Fruit fly (Drosophila melanogaster) whole organism, embryonic: Measurements from ENCODE around the gene bun.

Experiments used
- Bdp1 ChIP-seq: fragments of 200-800 bp; sonication (Bioruptor generic); optimal IDR thresholded peaks from 3 replicates; lab custom pipeline; 2016; ENCODE audit warnings: missing biosample characterization, missing genetic modification characterization
- C15 ChIP-seq: fragments of 200-800 bp; sonication (Bioruptor generic); IDR thresholded peaks from 3 replicates; pipeline ENCODE4 v1.3.6; 2022; ENCODE audit warnings: missing biosample characterization, missing genetic modification characterization
- CG10209 ChIP-seq: fragments of 200-800 bp; sonication (Bioruptor generic); optimal IDR thresholded peaks from 3 replicates; lab custom pipeline; 2017; ENCODE audit warnings: missing biosample characterization, mild to moderate bottlenecking, missing genetic modification characterization, missing genetic modification reagents
- CG10654 ChIP-seq: fragments of 200-800 bp; sonication (Bioruptor generic); optimal IDR thresholded peaks from 2 replicates; lab custom pipeline; 2016; ENCODE audit warnings: missing biosample characterization, missing genetic modification characterization
- CG11093 ChIP-seq: fragments of 200-800 bp; sonication (Bioruptor generic); IDR thresholded peaks from 3 replicates; pipeline ENCODE4 v1.3.6; 2022; ENCODE audit warnings: missing biosample characterization, missing genetic modification characterization
- CG11696 ChIP-seq: fragments of 200-800 bp; sonication (Bioruptor generic); IDR thresholded peaks from 2 replicates; pipeline ENCODE4 v1.3.6; 2022; ENCODE audit warnings: missing biosample characterization, missing genetic modification characterization
- CG12942 ChIP-seq: fragments of 200-800 bp; sonication (Bioruptor generic); optimal IDR thresholded peaks from 3 replicates; lab custom pipeline; 2016; ENCODE audit warnings: missing biosample characterization, missing genetic modification characterization
- CG14050 ChIP-seq: fragments of 200-800 bp; sonication (Bioruptor generic); IDR thresholded peaks from 3 replicates; pipeline ENCODE4 v1.3.6; 2022; ENCODE audit warnings: missing biosample characterization, missing genetic modification characterization
- CG15011 ChIP-seq: fragments of 200-800 bp; sonication (Bioruptor generic); optimal IDR thresholded peaks from 3 replicates; lab custom pipeline; 2018; ENCODE audit warnings: missing biosample characterization, mild to moderate bottlenecking, missing genetic modification characterization
- CG15479 ChIP-seq: fragments of 200-800 bp; sonication (Bioruptor generic); optimal IDR thresholded peaks from 3 replicates; lab custom pipeline; 2019; ENCODE audit warnings: missing biosample characterization, mild to moderate bottlenecking, missing genetic modification characterization, moderate library complexity
- CG15601 ChIP-seq: fragments of 200-800 bp; sonication (Bioruptor generic); optimal IDR thresholded peaks from 3 replicates; lab custom pipeline; 2019; ENCODE audit warnings: missing biosample characterization, mild to moderate bottlenecking, missing genetic modification characterization, moderate library complexity
- CG17612 ChIP-seq: fragments of 200-800 bp; sonication (Bioruptor generic); IDR thresholded peaks from 2 replicates; pipeline ENCODE4 v1.3.6; 2022; ENCODE audit warnings: missing biosample characterization, missing genetic modification characterization
- CG17829 ChIP-seq: fragments of 200-800 bp; optimal IDR thresholded peaks from 2 replicates; lab custom pipeline; 2019; ENCODE audit warnings: missing biosample characterization, mild to moderate bottlenecking, missing genetic modification characterization, moderate library complexity
- CG3281 ChIP-seq: fragments of 200-800 bp; sonication (Bioruptor generic); optimal IDR thresholded peaks from 3 replicates; lab custom pipeline; 2017; ENCODE audit warnings: missing biosample characterization, mild to moderate bottlenecking, missing genetic modification characterization
- CG33213 ChIP-seq: fragments of 200-800 bp; sonication (Bioruptor generic); optimal IDR thresholded peaks from 3 replicates; lab custom pipeline; 2016; ENCODE audit warnings: missing biosample characterization, missing genetic modification characterization
- CG4404 ChIP-seq: fragments of 200-800 bp; sonication (Bioruptor generic); IDR thresholded peaks from 2 replicates; pipeline ENCODE4 v1.3.6; 2022; ENCODE audit warnings: missing biosample characterization, missing genetic modification characterization
- CG4617 ChIP-seq: fragments of 200-800 bp; sonication (Bioruptor generic); optimal IDR thresholded peaks from 3 replicates; lab custom pipeline; 2016; ENCODE audit warnings: missing biosample characterization, missing genetic modification characterization, borderline replicate concordance
- CG4707 ChIP-seq: fragments of 200-800 bp; sonication (Bioruptor generic); optimal IDR thresholded peaks from 2 replicates; lab custom pipeline; 2018; ENCODE audit warnings: missing biosample characterization, mild to moderate bottlenecking, missing genetic modification characterization, moderate library complexity
- CG4820 ChIP-seq: fragments of 200-800 bp; sonication (Bioruptor generic); optimal IDR thresholded peaks from 3 replicates; lab custom pipeline; 2016; ENCODE audit warnings: missing biosample characterization, missing genetic modification characterization
- CG7987 ChIP-seq: fragments of 200-800 bp; sonication (Bioruptor generic); optimal IDR thresholded peaks from 2 replicates; lab custom pipeline; 2018; ENCODE audit warnings: missing biosample characterization, mild to moderate bottlenecking, missing genetic modification characterization, moderate library complexity
- CG9727 ChIP-seq: fragments of 200-800 bp; sonication (Bioruptor generic); optimal IDR thresholded peaks from 3 replicates; lab custom pipeline; 2017; ENCODE audit warnings: missing biosample characterization, mild to moderate bottlenecking, missing genetic modification characterization
- D19B ChIP-seq: fragments of 200-800 bp; sonication (Bioruptor generic); optimal IDR thresholded peaks from 2 replicates; lab custom pipeline; 2017; ENCODE audit warnings: missing biosample characterization, mild to moderate bottlenecking, missing genetic modification characterization
- Deaf1 ChIP-seq: fragments of 200-800 bp; optimal IDR thresholded peaks from 3 replicates; lab custom pipeline; 2019; ENCODE audit warnings: missing biosample characterization, mild to moderate bottlenecking, missing genetic modification characterization, moderate library complexity
- E2f1 ChIP-seq: fragments of 200-800 bp; sonication (Bioruptor generic); IDR thresholded peaks from 2 replicates; pipeline ENCODE4 v1.3.6; 2022; ENCODE audit warnings: missing biosample characterization, missing genetic modification characterization
- Gsc ChIP-seq: fragments of 200-800 bp; sonication (Bioruptor generic); IDR thresholded peaks from 2 replicates; pipeline ENCODE4 v1.3.6; 2022; ENCODE audit warnings: missing biosample characterization, missing genetic modification characterization
- Gug ChIP-seq: fragments of 200-800 bp; sonication (Bioruptor generic); IDR thresholded peaks from 4 replicates; pipeline ENCODE4 v1.3.6; 2022; ENCODE audit warnings: missing biosample characterization, missing genetic modification characterization
- Hsf ChIP-seq: fragments of 200-800 bp; sonication (Bioruptor generic); optimal IDR thresholded peaks from 3 replicates; lab custom pipeline; 2016; ENCODE audit warnings: missing biosample characterization, missing genetic modification characterization
- MBD-R2 ChIP-seq: fragments of 200-800 bp; sonication (Bioruptor generic); IDR thresholded peaks from 2 replicates; pipeline ENCODE4 v1.3.6; 2022; ENCODE audit warnings: missing biosample characterization, missing genetic modification characterization
- Med ChIP-seq: fragments of 200-800 bp; sonication (Bioruptor generic); peaks from one replicate; lab custom pipeline; 2016; ENCODE audit warnings: missing biosample characterization, missing genetic modification characterization, mild to moderate bottlenecking, inconsistent platforms, moderate library complexity
- Poxn ChIP-seq: fragments of 200-800 bp; sonication (Bioruptor generic); IDR thresholded peaks from 2 replicates; pipeline ENCODE4 v1.3.6; 2022; ENCODE audit warnings: missing biosample characterization, missing genetic modification characterization
- bowl ChIP-seq: fragments of 200-800 bp; sonication (Bioruptor generic); IDR thresholded peaks from 2 replicates; pipeline ENCODE4 v1.3.6; 2022; ENCODE audit warnings: missing biosample characterization, missing genetic modification characterization
- bsh ChIP-seq, 2 experiments: fragments of 200-800 bp; sonication (Bioruptor generic); optimal IDR thresholded peaks; 2 replicates each; lab custom pipeline; 2017 to 2018; ENCODE audit warnings: mild to moderate bottlenecking in 2 of 2, missing biosample characterization in 2 of 2, missing genetic modification characterization in 2 of 2, moderate library complexity in 1 of 2
- cad ChIP-seq: fragments of >200 bp; optimal IDR thresholded peaks from 2 replicates; lab custom pipeline; 2017; ENCODE audit warnings: missing biosample characterization, missing genetic modification characterization
- chinmo ChIP-seq: fragments of 200-800 bp; sonication (Bioruptor generic); IDR thresholded peaks from 4 replicates; pipeline ENCODE4 v1.3.6; 2022; ENCODE audit warnings: missing biosample characterization, missing genetic modification characterization; ENCODE audit not compliant: partially characterized antibody
- crol ChIP-seq: fragments of 200-800 bp; sonication (Bioruptor generic); IDR thresholded peaks from 2 replicates; pipeline ENCODE4 v1.3.6; 2022; ENCODE audit warnings: missing biosample characterization, missing genetic modification characterization
- disco-r ChIP-seq: fragments of 200-800 bp; sonication (Bioruptor generic); optimal IDR thresholded peaks from 2 replicates; lab custom pipeline; 2016; ENCODE audit warnings: missing biosample characterization, missing genetic modification characterization
- dpn ChIP-seq, 2 experiments: fragments of 200-800 bp; sonication (Bioruptor generic); optimal IDR thresholded peaks; 3 replicates each; lab custom pipeline; 2016; ENCODE audit warnings: missing biosample characterization in 2 of 2, missing genetic modification characterization in 2 of 2
- emc ChIP-seq: fragments of 200-800 bp; sonication (Bioruptor generic); optimal IDR thresholded peaks from 2 replicates; lab custom pipeline; 2016; ENCODE audit warnings: missing biosample characterization, missing genetic modification characterization
- eyg ChIP-seq: fragments of 200-800 bp; sonication (Bioruptor generic); optimal IDR thresholded peaks from 3 replicates; lab custom pipeline; 2016; ENCODE audit warnings: missing biosample characterization, missing genetic modification characterization
- fd96Cb ChIP-seq: fragments of 200-800 bp; sonication (Bioruptor generic); optimal IDR thresholded peaks from 2 replicates; lab custom pipeline; 2018; ENCODE audit warnings: missing biosample characterization, mild to moderate bottlenecking, missing genetic modification characterization, moderate library complexity
- h ChIP-seq: fragments of >200 bp; optimal IDR thresholded peaks from 2 replicates; lab custom pipeline; 2017
- hb ChIP-seq: fragments of 200-800 bp; sonication (Bioruptor generic); IDR thresholded peaks from 3 replicates; pipeline ENCODE4 v1.3.6; 2022; ENCODE audit warnings: missing biosample characterization, missing genetic modification characterization; ENCODE audit not compliant: partially characterized antibody
- hbn ChIP-seq: fragments of 200-800 bp; sonication (Bioruptor generic); IDR thresholded peaks from 2 replicates; pipeline ENCODE4 v1.3.6; 2022; ENCODE audit warnings: missing biosample characterization, missing genetic modification characterization; ENCODE audit not compliant: partially characterized antibody
- inv ChIP-seq: fragments of 200-800 bp; sonication (Bioruptor generic); IDR thresholded peaks from 2 replicates; pipeline ENCODE4 v1.3.6; 2022; ENCODE audit warnings: missing biosample characterization, missing genetic modification characterization; ENCODE audit not compliant: partially characterized antibody
- jumu ChIP-seq: fragments of 200-800 bp; sonication (Bioruptor generic); optimal IDR thresholded peaks from 3 replicates; lab custom pipeline; 2016; ENCODE audit warnings: missing biosample characterization, missing genetic modification characterization
- lola ChIP-seq, 3 experiments: fragments of >200 bp in 2 of 3; fragments of 200-800 bp in 1 of 3; sonication (Bioruptor generic) in 1 of 3; optimal IDR thresholded peaks; 2 replicates each; lab custom pipeline; 2017 to 2019; ENCODE audit warnings: missing biosample characterization in 3 of 3, missing genetic modification characterization in 3 of 3, mild to moderate bottlenecking in 1 of 3, moderate library complexity in 1 of 3
- pita ChIP-seq: fragments of 200-800 bp; sonication (Bioruptor generic); optimal IDR thresholded peaks from 2 replicates; lab custom pipeline; 2017; ENCODE audit warnings: missing biosample characterization, mild to moderate bottlenecking, missing genetic modification characterization
- prd ChIP-seq, 3 experiments: fragments of >200 bp in 2 of 3; fragments of 200-800 bp in 1 of 3; sonication (Bioruptor generic) in 1 of 3; optimal IDR thresholded peaks in 2 of 3; IDR thresholded peaks in 1 of 3; 2 replicates in 2 of 3; 3 replicates in 1 of 3; pipeline versions ENCODE4 v1.3.6 to Lab custom; 2017 to 2022; ENCODE audit warnings: missing biosample characterization in 1 of 3, missing genetic modification characterization in 1 of 3
- slbo ChIP-seq: fragments of 200-800 bp; sonication (Bioruptor generic); IDR thresholded peaks from 2 replicates; pipeline ENCODE4 v1.3.6; 2022; ENCODE audit warnings: missing biosample characterization, missing genetic modification characterization
- slou ChIP-seq: fragments of 200-800 bp; sonication (Bioruptor generic); optimal IDR thresholded peaks from 3 replicates; lab custom pipeline; 2016; ENCODE audit warnings: missing biosample characterization, missing genetic modification characterization
- wdn ChIP-seq: fragments of 200-800 bp; sonication (Bioruptor generic); IDR thresholded peaks from 2 replicates; pipeline ENCODE4 v1.3.6; 2022; ENCODE audit warnings: missing biosample characterization, missing genetic modification characterization
- zfh1 ChIP-seq: fragments of 200-800 bp; sonication (Bioruptor generic); IDR thresholded peaks from 3 replicates; pipeline ENCODE4 v1.3.6; 2022; ENCODE audit warnings: missing biosample characterization, missing genetic modification characterization

bun gene

DNA sequence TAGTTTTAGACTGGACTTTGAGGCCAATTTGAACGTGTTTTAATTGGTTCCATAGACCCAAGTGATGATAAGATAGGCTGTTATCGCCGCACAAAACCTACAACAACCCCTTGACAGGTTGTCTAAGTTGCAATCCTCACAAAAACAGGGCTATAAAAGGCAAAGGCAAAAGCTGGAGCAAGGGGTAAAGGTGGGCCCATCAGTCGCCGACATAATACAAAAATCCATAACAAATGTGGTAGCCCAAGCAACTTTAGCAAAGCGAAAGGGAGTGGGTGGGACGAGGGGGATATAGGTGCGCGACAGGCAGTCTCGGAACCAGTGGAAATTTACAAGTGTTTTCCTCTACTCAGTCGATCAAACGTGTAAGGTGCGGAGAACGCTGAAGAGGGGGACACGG lies 82.3 kb downstream of the bun start (continued):
- no peak for TF ChIP-seq CG10209 (GFP tag; lab: Kevin White, UChicago)
- no peak for TF ChIP-seq hbn
- peak; percentile 87 for TF ChIP-seq crol
- no peak for TF ChIP-seq Gsc
- peak; percentile 5 for TF ChIP-seq CG3281 (GFP tag; lab: Kevin White, UChicago)
- no peak for TF ChIP-seq lola (GFP tag; optimal IDR thresholded peaks at IDR 0.05; lab: Kevin White, UChicago)
- TF ChIP-seq Bdp1 (GFP tag; lab: Kevin White, UChicago): no peak
- no peak for TF ChIP-seq cad (GFP tag; lab: Kevin White, UChicago)
- no peak for TF ChIP-seq CG11696 (GFP tag; lab: Robert Waterston, UW)
- no peak for TF ChIP-seq jumu (GFP tag; lab: Kevin White, UChicago)
- TF ChIP-seq CG4707: no peak
- TF ChIP-seq inv (GFP tag; lab: Robert Waterston, UW): no peak
- no peak for TF ChIP-seq CG4617 (GFP tag; lab: Kevin White, UChicago)
- TF ChIP-seq CG15601 (tag; lab: Kevin White, UChicago): no peak
- TF ChIP-seq CG15479 (GFP tag; lab: Kevin White, UChicago): no peak
- no peak for TF ChIP-seq slou (GFP tag; lab: Kevin White, UChicago)
- peak; percentile 90 for TF ChIP-seq Med (GFP tag; lab: Kevin White, UChicago)
- peak; percentile 35 for TF ChIP-seq D19B (GFP tag; lab: Kevin White, UChicago)
- TF ChIP-seq CG14050 (GFP tag; lab: Robert Waterston, UW): no peak
- TF ChIP-seq CG7987 (GFP tag; lab: Kevin White, UChicago): no peak
- TF ChIP-seq chinmo (GFP tag; lab: Robert Waterston, UW): no peak
- no peak for TF ChIP-seq dpn (GFP tag; optimal IDR thresholded peaks at IDR 0.05; lab: Kevin White, UChicago)
- no peak for TF ChIP-seq bsh (GFP tag; optimal IDR thresholded peaks at IDR 0.05; lab: Kevin White, UChicago)
- no peak for TF ChIP-seq CG17829
- no peak for TF ChIP-seq emc
- no peak for TF ChIP-seq C15 (GFP tag; lab: Robert Waterston, UW)
- no peak for TF ChIP-seq CG17612 (GFP tag; lab: Robert Waterston, UW)
- no peak for TF ChIP-seq CG4820 (GFP tag; lab: Kevin White, UChicago)
- no peak for TF ChIP-seq Deaf1 (tag; lab: Kevin White, UChicago)
- no peak for TF ChIP-seq CG33213 (GFP tag; lab: Kevin White, UChicago)
- no peak for TF ChIP-seq CG15011 (GFP tag; lab: Kevin White, UChicago)
- TF ChIP-seq slbo (GFP tag; lab: Robert Waterston, UW): peak; percentile 9; the same call in 1 of the 2 replicates
- no peak for TF ChIP-seq wdn (GFP tag; lab: Robert Waterston, UW)
- TF ChIP-seq disco-r (GFP tag; lab: Kevin White, UChicago): no peak
- TF ChIP-seq CG11093 (GFP tag; lab: Robert Waterston, UW): no peak
- no peak for TF ChIP-seq CG10654 (GFP tag; lab: Kevin White, UChicago)
- no peak for TF ChIP-seq Gug (GFP tag; lab: Robert Waterston, UW)
- TF ChIP-seq CG12942: no peak
- no peak for TF ChIP-seq zfh1 (GFP tag; lab: Robert Waterston, UW)
- TF ChIP-seq CG9727 (GFP tag; lab: Kevin White, UChicago): no peak
- no peak for TF ChIP-seq Poxn (GFP tag; lab: Robert Waterston, UW)
- TF ChIP-seq eyg (GFP tag; lab: Kevin White, UChicago): no peak
- TF ChIP-seq fd96Cb (tag; lab: Kevin White, UChicago): no peak
- no peak for TF ChIP-seq pita (GFP tag; lab: Kevin White, UChicago)
- no peak; the same call in 1 of the 2 replicates for TF ChIP-seq MBD-R2 (GFP tag; lab: Robert Waterston, UW)
- TF ChIP-seq E2f1 (GFP tag; lab: Robert Waterston, UW): no peak
- TF ChIP-seq hb: no peak
- no peak for TF ChIP-seq h
- no peak for TF ChIP-seq bowl (GFP tag; lab: Robert Waterston, UW)
- no peak for TF ChIP-seq prd (optimal IDR thresholded peaks at IDR 0.05; lab: Kevin White, UChicago)
- TF ChIP-seq prd (GFP tag; IDR thresholded peaks at IDR 0.05; lab: Robert Waterston, UW): no peak
- no peak for TF ChIP-seq Hsf (GFP tag; lab: Kevin White, UChicago)
- TF ChIP-seq CG4404 (GFP tag; lab: Robert Waterston, UW): no peak
